Worm (Caenorhabditis elegans) whole organism, L4/young adult: Measurements from ENCODE around the gene metl-1.
"Not testable (repeated sequence)": the region's sequence is repeated elsewhere in the genome, so short reads cannot be mapped to it uniquely, and the experiment has no call there.

ENCODE experiments used
- W03F9.2 ChIP-seq: fragments of 150-350 bp; optimal IDR thresholded peaks from 2 replicates; lab custom pipeline; 2014; ENCODE audit warnings: missing biosample characterization, missing genetic modification characterization
- dao-5 ChIP-seq: sonication (generic microtip); optimal IDR thresholded peaks from 2 replicates; lab custom pipeline; 2016; ENCODE audit warnings: missing genotype, missing genetic modification characterization, moderate library complexity, missing compliant biosample characterization
- him-1 ChIP-seq: sonication (generic microtip); optimal IDR thresholded peaks from 2 replicates; lab custom pipeline; 2016; ENCODE audit warnings: missing genotype, missing genetic modification reagents, missing genetic modification characterization, missing compliant biosample characterization

metl-1 gene

ce11 chrII:11455140-11455539 is 18.2 kb downstream of the metl-1 start:
- TF ChIP-seq him-1 (tag; lab: Kevin White, UChicago) (no peak), W03F9.2 (no peak), dao-5 (tag; lab: Kevin White, UChicago) (no peak)

- no peak for TF ChIP-seq him-1 (tag; lab: Kevin White, UChicago)
- TF ChIP-seq dao-5 (tag; lab: Kevin White, UChicago), result no peak
- no peak for TF ChIP-seq W03F9.2
These were observed 19.7 kb downstream of the metl-1 start for ce11 chrII:11453639-11454038.

- TF ChIP-seq him-1 (tag; lab: Kevin White, UChicago) (peak; percentile 64), W03F9.2 (peak; percentile 96), dao-5 (tag; lab: Kevin White, UChicago) (peak; percentile 39)
These were observed 20.4 kb downstream of the metl-1 start, which contains the start of gene rsp-1 for ce11 chrII:11453025-11453424. rsp-1 (plus strand) TSS chrII:11453362.

ce11 chrII:11452498-11453005 is 20.8 kb downstream of the metl-1 start, which contains the start of gene rsp-2:
rsp-2 (minus strand) TSS chrII:11452955.
- TF ChIP-seq W03F9.2 (no peak), dao-5 (tag; lab: Kevin White, UChicago) (no peak), him-1 (tag; lab: Kevin White, UChicago) (no peak)

ce11 chrII:11451738-11452137 is 21.6 kb downstream of the metl-1 start:
- no peak for TF ChIP-seq him-1 (tag; lab: Kevin White, UChicago)

ce11 chrII:11450882-11451281 is 22.5 kb downstream of the metl-1 start:
- TF ChIP-seq dao-5 (tag; lab: Kevin White, UChicago) (no peak), him-1 (tag; lab: Kevin White, UChicago) (no peak), W03F9.2 (no peak)

- TF ChIP-seq him-1 (tag; lab: Kevin White, UChicago), result no peak
- TF ChIP-seq dao-5 (tag; lab: Kevin White, UChicago), result no peak
- no peak for TF ChIP-seq W03F9.2
These were observed 24.6 kb downstream of the metl-1 start, which contains the start of gene W02B12.1 for ce11 chrII:11448753-11449152. W02B12.1 (plus strand) TSS chrII:11449021.

ce11 chrII:11444973-11445372 is 28.4 kb downstream of the metl-1 start, which contains the start of gene W02B12.13:
W02B12.13 (plus strand) TSS chrII:11445273.
- no peak for TF ChIP-seq him-1 (tag; lab: Kevin White, UChicago)
- TF ChIP-seq W03F9.2, result no peak
- TF ChIP-seq dao-5 (tag; lab: Kevin White, UChicago), result no peak

- no peak for TF ChIP-seq W03F9.2
- no peak for TF ChIP-seq dao-5 (tag; lab: Kevin White, UChicago)
- no peak for TF ChIP-seq him-1 (tag; lab: Kevin White, UChicago)
These were observed 29.5 kb downstream of the metl-1 start, which contains the start of gene adbp-1 for ce11 chrII:11443862-11444261. adbp-1 (plus strand) TSS chrII:11444162.

ce11 chrII:11443128-11443527 is 30.2 kb downstream of the metl-1 start:
- TF ChIP-seq W03F9.2 (no peak), dao-5 (tag; lab: Kevin White, UChicago) (no peak), him-1 (tag; lab: Kevin White, UChicago) (no peak)

ce11 chrII:11442425-11442824 is 30.9 kb downstream of the metl-1 start, which contains the start of gene ebp-2:
ebp-2 (plus strand) TSS chrII:11442725.
- TF ChIP-seq W03F9.2; him-1 (tag; lab: Kevin White, UChicago); dao-5 (tag; lab: Kevin White, UChicago): not testable (repeated sequence)

ce11 chrII:11440265-11440664 is 33.1 kb downstream of the metl-1 start, which contains the start of gene VW02B12L.2:
VW02B12L.2 (minus strand) TSS chrII:11440329.
- TF ChIP-seq W03F9.2 (no peak), him-1 (tag; lab: Kevin White, UChicago) (no peak), dao-5 (tag; lab: Kevin White, UChicago) (no peak)

ce11 chrII:11438417-11438816 is 35.0 kb downstream of the metl-1 start, which contains the start of gene vha-6:
vha-6 (minus strand) TSS chrII:11438452.
- TF ChIP-seq W03F9.2 (no peak), dao-5 (tag; lab: Kevin White, UChicago) (no peak), him-1 (tag; lab: Kevin White, UChicago) (no peak)

- TF ChIP-seq dao-5 (tag; lab: Kevin White, UChicago), result no peak
- TF ChIP-seq him-1 (tag; lab: Kevin White, UChicago), result no peak
- TF ChIP-seq W03F9.2, result no peak
These were observed 39.4 kb downstream of the metl-1 start, which contains the start of gene C05D12.5 for ce11 chrII:11433942-11434341. C05D12.5 (plus strand) TSS chrII:11434242.

ce11 chrII:11431584-11431983 is 41.8 kb downstream of the metl-1 start, which contains the start of gene C05D12.4:
C05D12.4 (plus strand) TSS chrII:11431884.
- no peak for TF ChIP-seq him-1 (tag; lab: Kevin White, UChicago)
